Worm (Caenorhabditis elegans) whole organism, L2 larva: ENCODE results near the gene srh-183.

ENCODE experiments used
- C34F6.9 ChIP-seq: fragments of 150-350 bp; optimal IDR thresholded peaks from 2 replicates; lab custom pipeline; 2014; ENCODE audit warnings: missing biosample characterization, missing genetic modification characterization
- R02D3.7 ChIP-seq: fragments of 150-350 bp; optimal IDR thresholded peaks from 2 replicates; lab custom pipeline; 2014; ENCODE audit warnings: missing biosample characterization, missing genetic modification characterization
- Y55F3AM.14 ChIP-seq: fragments of 200-800 bp; sonication (Bioruptor generic); optimal IDR thresholded peaks from 2 replicates; lab custom pipeline; 2018; ENCODE audit warnings: mild to moderate bottlenecking, missing genetic modification characterization, missing compliant biosample characterization
- alr-1 ChIP-seq: fragments of 150-350 bp; optimal IDR thresholded peaks from 2 replicates; lab custom pipeline; 2014; ENCODE audit warnings: missing biosample characterization, missing genetic modification characterization
- aly-2 ChIP-seq: fragments of 150-350 bp; optimal IDR thresholded peaks from 2 replicates; lab custom pipeline; 2014; ENCODE audit warnings: missing biosample characterization, missing genetic modification characterization
- ama-1 ChIP-seq: fragments of 150-350 bp; optimal IDR thresholded peaks from 2 replicates; lab custom pipeline; 2018; ENCODE audit warnings: inconsistent platforms
- ceh-16 ChIP-seq: fragments of 150-350 bp; optimal IDR thresholded peaks from 2 replicates; lab custom pipeline; 2014; ENCODE audit warnings: missing biosample characterization, missing genetic modification characterization
- ceh-82 ChIP-seq: fragments of 150-350 bp; optimal IDR thresholded peaks from 2 replicates; lab custom pipeline; 2014; ENCODE audit warnings: missing biosample characterization, missing genetic modification characterization
- crh-2 ChIP-seq: sonication (generic microtip); optimal IDR thresholded peaks from 2 replicates; lab custom pipeline; 2017; ENCODE audit warnings: missing biosample characterization, missing genetic modification characterization
- dmd-4 ChIP-seq: sonication (generic microtip); optimal IDR thresholded peaks from 2 replicates; lab custom pipeline; 2017; ENCODE audit warnings: missing biosample characterization, missing genetic modification characterization
- egl-27 ChIP-seq: sonication (generic microtip); optimal IDR thresholded peaks from 3 replicates; lab custom pipeline; 2017; ENCODE audit warnings: missing biosample characterization, missing genetic modification reagents, missing genetic modification characterization
- elt-3 ChIP-seq: sonication (generic microtip); optimal IDR thresholded peaks from 2 replicates; lab custom pipeline; 2017; ENCODE audit warnings: missing biosample characterization, missing genetic modification characterization
- fos-1 ChIP-seq: fragments of 150-350 bp; optimal IDR thresholded peaks from 2 replicates; lab custom pipeline; 2014; ENCODE audit warnings: missing biosample characterization, missing genetic modification characterization
- gmeb-1 ChIP-seq: fragments of 150-350 bp; optimal IDR thresholded peaks from 2 replicates; lab custom pipeline; 2014; ENCODE audit warnings: missing biosample characterization, missing genetic modification characterization
- lin-13 ChIP-seq: fragments of 150-350 bp; optimal IDR thresholded peaks from 2 replicates; lab custom pipeline; 2014; ENCODE audit warnings: missing biosample characterization, missing genetic modification reagents, missing genetic modification characterization
- lin-39 ChIP-seq: fragments of 150-350 bp; optimal IDR thresholded peaks from 2 replicates; lab custom pipeline; 2014; ENCODE audit warnings: missing biosample characterization, missing genetic modification reagents, missing genetic modification characterization
- lsy-2 ChIP-seq, 2 experiments: fragments of 150-350 bp in 1 of 2; sonication (generic microtip) in 1 of 2; optimal IDR thresholded peaks; 2 replicates each; lab custom pipeline; 2014 to 2017; ENCODE audit warnings: missing biosample characterization in 2 of 2, missing genetic modification characterization in 2 of 2
- mab-5 ChIP-seq: fragments of 150-350 bp; optimal IDR thresholded peaks from 2 replicates; lab custom pipeline; 2014; ENCODE audit warnings: missing biosample characterization, missing genetic modification characterization
- mbf-1 ChIP-seq: sonication (generic microtip); optimal IDR thresholded peaks from 2 replicates; lab custom pipeline; 2017; ENCODE audit warnings: missing biosample characterization, missing genetic modification characterization
- mdl-1 ChIP-seq, 2 experiments: fragments of 150-350 bp in 1 of 2; sonication (generic microtip) in 1 of 2; optimal IDR thresholded peaks; 2 replicates each; lab custom pipeline; 2017; ENCODE audit warnings: missing biosample characterization in 2 of 2, missing genetic modification characterization in 2 of 2
- nhr-12 ChIP-seq: fragments of 150-350 bp; optimal IDR thresholded peaks from 2 replicates; lab custom pipeline; 2014; ENCODE audit warnings: missing biosample characterization, missing genetic modification characterization
- nhr-21 ChIP-seq: fragments of 150-350 bp; optimal IDR thresholded peaks from 2 replicates; lab custom pipeline; 2014; ENCODE audit warnings: missing biosample characterization, missing genetic modification characterization
- nhr-237 ChIP-seq: fragments of 150-350 bp; optimal IDR thresholded peaks from 2 replicates; lab custom pipeline; 2014; ENCODE audit warnings: missing biosample characterization, missing genetic modification characterization
- nhr-25 ChIP-seq: fragments of 150-350 bp; sonication (generic microtip); optimal IDR thresholded peaks from 3 replicates; lab custom pipeline; 2014; ENCODE audit warnings: missing biosample characterization, missing genetic modification characterization
- nhr-6 ChIP-seq: fragments of 150-350 bp; optimal IDR thresholded peaks from 2 replicates; lab custom pipeline; 2014; ENCODE audit warnings: missing biosample characterization, missing genetic modification characterization
- nhr-77 ChIP-seq: fragments of 150-350 bp; optimal IDR thresholded peaks from 2 replicates; lab custom pipeline; 2014; ENCODE audit warnings: missing biosample characterization, missing genetic modification characterization
- peb-1 ChIP-seq: fragments of 150-350 bp; optimal IDR thresholded peaks from 2 replicates; lab custom pipeline; 2014; ENCODE audit warnings: missing biosample characterization, missing genetic modification characterization
- sem-4 ChIP-seq: fragments of 150-350 bp; optimal IDR thresholded peaks from 2 replicates; lab custom pipeline; 2014; ENCODE audit warnings: missing biosample characterization, missing genetic modification reagents, missing genetic modification characterization
- sma-3 ChIP-seq: sonication (generic microtip); optimal IDR thresholded peaks from 2 replicates; lab custom pipeline; 2016; ENCODE audit warnings: missing genetic modification reagents, missing genetic modification characterization, missing compliant biosample characterization
- sma-9 ChIP-seq, 2 experiments: fragments of 150-350 bp in 1 of 2; sonication (generic microtip) in 1 of 2; optimal IDR thresholded peaks; 2 replicates each; lab custom pipeline; 2014 to 2016; ENCODE audit warnings: missing genetic modification characterization in 2 of 2, mild to moderate bottlenecking in 1 of 2, missing biosample characterization in 1 of 2, missing compliant biosample characterization in 1 of 2, missing genetic modification reagents in 1 of 2, moderate library complexity in 1 of 2
- snpc-4 ChIP-seq: fragments of 150-350 bp; optimal IDR thresholded peaks from 2 replicates; lab custom pipeline; 2014; ENCODE audit warnings: missing biosample characterization, missing genetic modification characterization
- unc-39 ChIP-seq: fragments of 150-350 bp; optimal IDR thresholded peaks from 2 replicates; lab custom pipeline; 2014; ENCODE audit warnings: missing biosample characterization, missing genetic modification characterization
- unc-55 ChIP-seq: fragments of 150-350 bp; sonication (generic microtip); optimal IDR thresholded peaks from 3 replicates; lab custom pipeline; 2014; ENCODE audit warnings: missing biosample characterization, missing genetic modification reagents, missing genetic modification characterization
- unc-62 ChIP-seq: fragments of 150-350 bp; optimal IDR thresholded peaks from 2 replicates; lab custom pipeline; 2014; ENCODE audit warnings: missing biosample characterization, missing genetic modification reagents, missing genetic modification characterization
- zag-1 ChIP-seq: fragments of 150-350 bp; optimal IDR thresholded peaks from 2 replicates; lab custom pipeline; 2014; ENCODE audit warnings: missing biosample characterization, missing genetic modification characterization
- ztf-1 ChIP-seq: fragments of 200-800 bp; sonication (Bioruptor generic); conservative IDR thresholded peaks from 2 replicates; pipeline ENCODE4 v1.3.6; 2022; ENCODE audit warnings: missing genetic modification characterization, missing compliant biosample characterization
- ztf-11 ChIP-seq: sonication (generic microtip); optimal IDR thresholded peaks from 2 replicates; lab custom pipeline; 2017; ENCODE audit warnings: missing biosample characterization, missing genetic modification characterization

srh-183 gene

ce11 chrV:19986788-19987187 lies 8.7 kb upstream of the srh-183 start:
- TF ChIP-seq unc-62 (GFP tag; lab: Kevin White, UChicago) (no peak), nhr-25 (no peak), Y55F3AM.14 (no peak), egl-27 (tag; lab: Kevin White, UChicago) (no peak), sem-4 (tag; lab: Kevin White, UChicago) (no peak), unc-55 (GFP tag; lab: Kevin White, UChicago) (no peak), sma-9 (GFP tag; optimal IDR thresholded peaks at IDR 0.05; lab: Kevin White, UChicago) (no peak), sma-9 (tag; optimal IDR thresholded peaks at IDR 0.05; lab: Kevin White, UChicago) (no peak), ceh-16 (tag; lab: Kevin White, UChicago) (no peak), unc-39 (tag; lab: Kevin White, UChicago) (no peak), crh-2 (tag; lab: Kevin White, UChicago) (no peak), nhr-21 (tag; lab: Kevin White, UChicago) (no peak), nhr-6 (tag; lab: Kevin White, UChicago) (no peak), dmd-4 (no peak)

ce11 chrV:19986213-19986612 lies 8.1 kb upstream of the srh-183 start, which contains the start of gene clec-260:
Gene clec-260 (minus strand): TSS chrV:19986313.
- TF ChIP-seq aly-2 (no peak), gmeb-1 (tag; lab: Kevin White, UChicago) (no peak), ama-1 (lab: Kevin White, UChicago) (no peak), ztf-11 (tag; lab: Kevin White, UChicago) (no peak), lsy-2 (tag; optimal IDR thresholded peaks at IDR 0.05; lab: Kevin White, UChicago) (no peak), ztf-1 (no peak), R02D3.7 (tag; lab: Kevin White, UChicago) (no peak), mdl-1 (tag; optimal IDR thresholded peaks at IDR 0.05; lab: Kevin White, UChicago) (no peak), nhr-77 (tag; lab: Kevin White, UChicago) (no peak), zag-1 (tag; lab: Kevin White, UChicago) (no peak), mab-5 (tag; lab: Kevin White, UChicago) (no peak), C34F6.9 (tag; lab: Kevin White, UChicago) (no peak), elt-3 (tag; lab: Kevin White, UChicago) (no peak), sma-3 (GFP tag; lab: Kevin White, UChicago) (no peak), mbf-1 (no peak), lin-13 (GFP tag; lab: Kevin White, UChicago) (no peak), nhr-6 (tag; lab: Kevin White, UChicago) (no peak), ceh-16 (tag; lab: Kevin White, UChicago) (no peak), lin-39 (no peak)
- TF ChIP-seq, all 48 proteins: peak for 0

- peak; percentile 24 for TF ChIP-seq crh-2 (tag; lab: Kevin White, UChicago)
- peak; percentile 80 for TF ChIP-seq fos-1 (tag; lab: Kevin White, UChicago)
- TF ChIP-seq unc-39 (tag; lab: Kevin White, UChicago) = no peak
- peak; percentile 25 for TF ChIP-seq gmeb-1 (tag; lab: Kevin White, UChicago)
- TF ChIP-seq nhr-25 = no peak
Measured at ce11 chrV:19981832-19982462, 3.8 kb upstream of the srh-183 start, which contains the start of gene Y60A3A.24. Gene Y60A3A.24 (minus strand): TSS chrV:19981882.

- no peak for TF ChIP-seq ama-1 (lab: Kevin White, UChicago)
- TF ChIP-seq zag-1 (tag; lab: Kevin White, UChicago) = no peak
- TF ChIP-seq nhr-237 (tag; lab: Kevin White, UChicago) = no peak
- TF ChIP-seq R02D3.7 (tag; lab: Kevin White, UChicago) = no peak
- no peak for TF ChIP-seq nhr-21 (tag; lab: Kevin White, UChicago)
Measured at ce11 chrV:19972984-19973383, 5.1 kb downstream of the srh-183 start, which contains the start of gene srh-173. Gene srh-173 (plus strand): TSS chrV:19973284.

ce11 chrV:19965626-19966025 lies 12.5 kb downstream of the srh-183 start, which contains the start of gene srh-171:
Gene srh-171 (plus strand): TSS chrV:19965700.
- TF ChIP-seq nhr-77 (tag; lab: Kevin White, UChicago) = no peak
- TF ChIP-seq nhr-237 (tag; lab: Kevin White, UChicago) = no peak
- TF ChIP-seq crh-2 (tag; lab: Kevin White, UChicago) = no peak
- no peak for TF ChIP-seq nhr-6 (tag; lab: Kevin White, UChicago)
- no peak for TF ChIP-seq fos-1 (tag; lab: Kevin White, UChicago)
- TF ChIP-seq nhr-12 (tag; lab: Kevin White, UChicago) = no peak
- no peak for TF ChIP-seq gmeb-1 (tag; lab: Kevin White, UChicago)
- no peak for TF ChIP-seq mab-5 (tag; lab: Kevin White, UChicago)
- no peak for TF ChIP-seq unc-55 (GFP tag; lab: Kevin White, UChicago)
- TF ChIP-seq sma-9 (GFP tag; optimal IDR thresholded peaks at IDR 0.05; lab: Kevin White, UChicago) = no peak
- no peak for TF ChIP-seq sma-9 (tag; optimal IDR thresholded peaks at IDR 0.05; lab: Kevin White, UChicago)
- no peak for TF ChIP-seq alr-1 (tag; lab: Kevin White, UChicago)
- TF ChIP-seq sma-3 (GFP tag; lab: Kevin White, UChicago) = no peak
- TF ChIP-seq ceh-16 (tag; lab: Kevin White, UChicago) = no peak
- TF ChIP-seq snpc-4 (tag; lab: Kevin White, UChicago) = no peak
- no peak for TF ChIP-seq C34F6.9 (tag; lab: Kevin White, UChicago)
- TF ChIP-seq peb-1 = no peak
- no peak for TF ChIP-seq mbf-1
- no peak for TF ChIP-seq lin-13 (GFP tag; lab: Kevin White, UChicago)
- no peak for TF ChIP-seq ceh-82 (tag; lab: Kevin White, UChicago)
- no peak for TF ChIP-seq nhr-25
